Fruit fly (Drosophila melanogaster) whole organism, embryonic: Measurements from ENCODE around the gene CG10862.
A peak's percentile ranks its signal among the peaks of the same experiment; 100 is the strongest.

Experiments
- Atf-2 ChIP-seq: fragments of 200-800 bp; sonication (Bioruptor generic); optimal IDR thresholded peaks from 2 replicates; lab custom pipeline; 2016; ENCODE audit warnings: missing biosample characterization, missing genetic modification characterization
- Blimp-1 ChIP-seq: fragments of 200-800 bp; sonication (Bioruptor generic); optimal IDR thresholded peaks from 3 replicates; lab custom pipeline; 2018; ENCODE audit warnings: missing biosample characterization, missing genetic modification characterization, mild to moderate bottlenecking, moderate library complexity, missing genetic modification reagents
- Bteb2 ChIP-seq: fragments of 200-800 bp; sonication (Bioruptor generic); optimal IDR thresholded peaks from 2 replicates; lab custom pipeline; 2016; ENCODE audit warnings: missing biosample characterization, missing genetic modification characterization
- CG10274 ChIP-seq: fragments of 200-800 bp; sonication (Bioruptor generic); optimal IDR thresholded peaks from 3 replicates; lab custom pipeline; 2017; ENCODE audit warnings: missing biosample characterization, mild to moderate bottlenecking, missing genetic modification characterization
- CG10654 ChIP-seq: fragments of 200-800 bp; sonication (Bioruptor generic); optimal IDR thresholded peaks from 2 replicates; lab custom pipeline; 2016; ENCODE audit warnings: missing biosample characterization, missing genetic modification characterization
- CG12155 ChIP-seq: fragments of 200-800 bp; sonication (Bioruptor generic); optimal IDR thresholded peaks from 3 replicates; lab custom pipeline; 2016; ENCODE audit warnings: missing biosample characterization, missing genetic modification characterization
- CG13775 ChIP-seq: fragments of 200-800 bp; sonication (Bioruptor generic); optimal IDR thresholded peaks from 3 replicates; lab custom pipeline; 2017; ENCODE audit warnings: missing biosample characterization, mild to moderate bottlenecking, missing genetic modification characterization
- CG13894 ChIP-seq: fragments of 200-800 bp; sonication (Bioruptor generic); optimal IDR thresholded peaks from 3 replicates; lab custom pipeline; 2018; ENCODE audit warnings: missing biosample characterization, mild to moderate bottlenecking, missing genetic modification characterization, moderate library complexity
- CG15269 ChIP-seq: fragments of 200-800 bp; sonication (Bioruptor generic); optimal IDR thresholded peaks from 2 replicates; lab custom pipeline; 2018; ENCODE audit warnings: missing biosample characterization, mild to moderate bottlenecking, missing genetic modification characterization, moderate library complexity
- CG1529 ChIP-seq: fragments of 200-800 bp; sonication (Bioruptor generic); optimal IDR thresholded peaks from 3 replicates; lab custom pipeline; 2018; ENCODE audit warnings: missing biosample characterization, missing genetic modification characterization
- CG15479 ChIP-seq: fragments of 200-800 bp; sonication (Bioruptor generic); optimal IDR thresholded peaks from 3 replicates; lab custom pipeline; 2019; ENCODE audit warnings: missing biosample characterization, mild to moderate bottlenecking, missing genetic modification characterization, moderate library complexity
- CG17328 ChIP-seq: fragments of 200-800 bp; sonication (Bioruptor generic); IDR thresholded peaks from 2 replicates; pipeline ENCODE4 v1.3.6; 2022; ENCODE audit warnings: missing biosample characterization, missing genetic modification characterization
- CG17361 ChIP-seq: fragments of 200-800 bp; sonication (Bioruptor generic); IDR thresholded peaks from 3 replicates; pipeline ENCODE4 v1.3.6; 2022; ENCODE audit warnings: missing biosample characterization, missing genetic modification characterization
- CG18262 ChIP-seq: fragments of 200-800 bp; optimal IDR thresholded peaks from 3 replicates; lab custom pipeline; 2019; ENCODE audit warnings: missing biosample characterization, mild to moderate bottlenecking, missing genetic modification characterization, moderate library complexity
- CG2678 ChIP-seq: fragments of 200-800 bp; sonication (Bioruptor generic); optimal IDR thresholded peaks from 3 replicates; lab custom pipeline; 2019; ENCODE audit warnings: missing biosample characterization, mild to moderate bottlenecking, missing genetic modification characterization, moderate library complexity
- CG30020 ChIP-seq: fragments of 200-800 bp; optimal IDR thresholded peaks from 2 replicates; lab custom pipeline; 2019; ENCODE audit warnings: missing biosample characterization, mild to moderate bottlenecking, missing genetic modification characterization, moderate library complexity
- CG31441 ChIP-seq: fragments of 200-800 bp; sonication (Bioruptor generic); IDR thresholded peaks from 2 replicates; pipeline ENCODE4 v1.3.6; 2022; ENCODE audit warnings: missing biosample characterization, missing genetic modification characterization
- CG34224 ChIP-seq: fragments of 200-800 bp; sonication (Bioruptor generic); IDR thresholded peaks from 3 replicates; pipeline ENCODE4 v1.3.6; 2022; ENCODE audit warnings: missing biosample characterization, missing genetic modification characterization; ENCODE audit not compliant: partially characterized antibody
- CG3847 ChIP-seq: fragments of 200-800 bp; sonication (Bioruptor generic); IDR thresholded peaks from 2 replicates; pipeline ENCODE4 v1.3.6; 2022; ENCODE audit warnings: missing biosample characterization, missing genetic modification characterization
- CG4707 ChIP-seq: fragments of 200-800 bp; sonication (Bioruptor generic); optimal IDR thresholded peaks from 2 replicates; lab custom pipeline; 2018; ENCODE audit warnings: missing biosample characterization, mild to moderate bottlenecking, missing genetic modification characterization, moderate library complexity
- CG7372 ChIP-seq: fragments of 200-800 bp; sonication (Bioruptor generic); IDR thresholded peaks from 2 replicates; pipeline ENCODE4 v1.3.6; 2022; ENCODE audit warnings: missing biosample characterization, missing genetic modification characterization
- CHES-1-like ChIP-seq: fragments of 200-800 bp; sonication (Bioruptor generic); optimal IDR thresholded peaks from 2 replicates; lab custom pipeline; 2016; ENCODE audit warnings: missing biosample characterization, missing genetic modification characterization
- HmgZ ChIP-seq: fragments of 200-800 bp; sonication (Bioruptor generic); optimal IDR thresholded peaks from 2 replicates; lab custom pipeline; 2018; ENCODE audit warnings: missing biosample characterization, mild to moderate bottlenecking, missing genetic modification characterization
- Hr78 ChIP-seq, 2 experiments: fragments of 200-800 bp in 1 of 2; fragments of >200 bp in 1 of 2; sonication (Bioruptor generic) in 1 of 2; optimal IDR thresholded peaks; 2 replicates each; lab custom pipeline; 2017 to 2019; ENCODE audit warnings: missing biosample characterization in 2 of 2, missing genetic modification characterization in 2 of 2, mild to moderate bottlenecking in 1 of 2, moderate library complexity in 1 of 2
- Mad ChIP-seq: fragments of 200-800 bp; sonication (Bioruptor generic); optimal IDR thresholded peaks from 2 replicates; lab custom pipeline; 2016; ENCODE audit warnings: missing biosample characterization, missing genetic modification characterization
- Neu2 ChIP-seq: fragments of 200-800 bp; sonication (Bioruptor generic); optimal IDR thresholded peaks from 3 replicates; lab custom pipeline; 2016; ENCODE audit warnings: missing biosample characterization, missing genetic modification characterization, borderline replicate concordance
- Oaz ChIP-seq: fragments of 200-800 bp; sonication (Bioruptor generic); IDR thresholded peaks from 2 replicates; pipeline ENCODE4 v1.3.6; 2022; ENCODE audit warnings: missing biosample characterization, missing genetic modification characterization
- Pdp1 ChIP-seq, 2 experiments: fragments of 200-800 bp; sonication (Bioruptor generic); optimal IDR thresholded peaks; 3 replicates each; lab custom pipeline; 2016; ENCODE audit warnings: missing biosample characterization in 2 of 2, missing genetic modification characterization in 2 of 2, mild to moderate bottlenecking in 1 of 2, moderate library complexity in 1 of 2
- aop ChIP-seq: fragments of 200-800 bp; sonication (Bioruptor generic); IDR thresholded peaks from 2 replicates; pipeline ENCODE4 v1.3.6; 2022; ENCODE audit warnings: missing biosample characterization, missing genetic modification characterization
- ase ChIP-seq: fragments of 200-800 bp; sonication (Bioruptor generic); IDR thresholded peaks from 3 replicates; pipeline ENCODE4 v1.3.6; 2022; ENCODE audit warnings: missing biosample characterization, missing genetic modification characterization
- ato ChIP-seq: fragments of 200-800 bp; sonication (Bioruptor generic); IDR thresholded peaks from 2 replicates; pipeline ENCODE4 v1.3.6; 2022; ENCODE audit warnings: missing biosample characterization, missing genetic modification characterization; ENCODE audit not compliant: partially characterized antibody
- caup ChIP-seq: fragments of 200-800 bp; sonication (Bioruptor generic); optimal IDR thresholded peaks from 3 replicates; lab custom pipeline; 2017; ENCODE audit warnings: missing biosample characterization, mild to moderate bottlenecking, missing genetic modification characterization, moderate library complexity; ENCODE audit not compliant: severe bottlenecking
- corto ChIP-seq: fragments of 200-800 bp; sonication (Bioruptor generic); optimal IDR thresholded peaks from 2 replicates; lab custom pipeline; 2016; ENCODE audit warnings: missing biosample characterization, mild to moderate bottlenecking, missing genetic modification characterization, moderate library complexity
- crc ChIP-seq: fragments of 200-800 bp; sonication (Bioruptor generic); optimal IDR thresholded peaks from 2 replicates; lab custom pipeline; 2016; ENCODE audit warnings: missing biosample characterization, missing genetic modification characterization
- da ChIP-seq: fragments of 200-800 bp; sonication (Bioruptor generic); optimal IDR thresholded peaks from 2 replicates; lab custom pipeline; 2016; ENCODE audit warnings: missing biosample characterization, missing genetic modification characterization
- ewg ChIP-seq: fragments of 200-800 bp; sonication (Bioruptor generic); optimal IDR thresholded peaks from 3 replicates; lab custom pipeline; 2017; ENCODE audit warnings: mild to moderate bottlenecking, missing biosample characterization, missing genetic modification reagents, missing genetic modification characterization
- grn ChIP-seq: fragments of 200-800 bp; sonication (Bioruptor generic); optimal IDR thresholded peaks from 3 replicates; lab custom pipeline; 2017; ENCODE audit warnings: missing biosample characterization, missing genetic modification characterization
- jumu ChIP-seq: fragments of 200-800 bp; sonication (Bioruptor generic); optimal IDR thresholded peaks from 3 replicates; lab custom pipeline; 2016; ENCODE audit warnings: missing biosample characterization, missing genetic modification characterization
- maf-S ChIP-seq: fragments of 200-800 bp; sonication (Bioruptor generic); optimal IDR thresholded peaks from 2 replicates; lab custom pipeline; 2016; ENCODE audit warnings: missing biosample characterization, missing genetic modification characterization
- onecut ChIP-seq: fragments of 200-800 bp; sonication (Bioruptor generic); IDR thresholded peaks from 2 replicates; pipeline ENCODE4 v1.3.6; 2022; ENCODE audit warnings: missing biosample characterization, missing genetic modification characterization
- pho ChIP-seq: fragments of 200-800 bp; sonication (Bioruptor generic); optimal IDR thresholded peaks from 2 replicates; lab custom pipeline; 2016; ENCODE audit warnings: missing biosample characterization, missing genetic modification characterization
- run ChIP-seq: fragments of 200-800 bp; sonication (Bioruptor generic); optimal IDR thresholded peaks from 3 replicates; lab custom pipeline; 2018; ENCODE audit warnings: missing biosample characterization, mild to moderate bottlenecking, missing genetic modification characterization
- sd ChIP-seq: fragments of 200-800 bp; sonication (Bioruptor generic); optimal IDR thresholded peaks from 3 replicates; lab custom pipeline; 2018; ENCODE audit warnings: missing biosample characterization, mild to moderate bottlenecking, missing genetic modification characterization, moderate library complexity
- slbo ChIP-seq: fragments of 200-800 bp; sonication (Bioruptor generic); IDR thresholded peaks from 2 replicates; pipeline ENCODE4 v1.3.6; 2022; ENCODE audit warnings: missing biosample characterization, missing genetic modification characterization
- tio ChIP-seq: fragments of 200-800 bp; sonication (Bioruptor generic); optimal IDR thresholded peaks from 2 replicates; lab custom pipeline; 2017; ENCODE audit warnings: missing biosample characterization, missing genetic modification characterization, inconsistent platforms
- tll ChIP-seq, 2 experiments: fragments of 200-800 bp in 1 of 2; fragments of >200 bp in 1 of 2; sonication (Bioruptor generic) in 1 of 2; optimal IDR thresholded peaks; 2 replicates each; lab custom pipeline; 2017 to 2019; ENCODE audit warnings: missing biosample characterization in 2 of 2, missing genetic modification characterization in 2 of 2, mild to moderate bottlenecking in 1 of 2, moderate library complexity in 1 of 2
- unpg ChIP-seq: fragments of 200-800 bp; sonication (Bioruptor generic); optimal IDR thresholded peaks from 3 replicates; lab custom pipeline; 2018; ENCODE audit warnings: missing biosample characterization, mild to moderate bottlenecking, missing genetic modification characterization, moderate library complexity

CG10862 gene

DNA sequence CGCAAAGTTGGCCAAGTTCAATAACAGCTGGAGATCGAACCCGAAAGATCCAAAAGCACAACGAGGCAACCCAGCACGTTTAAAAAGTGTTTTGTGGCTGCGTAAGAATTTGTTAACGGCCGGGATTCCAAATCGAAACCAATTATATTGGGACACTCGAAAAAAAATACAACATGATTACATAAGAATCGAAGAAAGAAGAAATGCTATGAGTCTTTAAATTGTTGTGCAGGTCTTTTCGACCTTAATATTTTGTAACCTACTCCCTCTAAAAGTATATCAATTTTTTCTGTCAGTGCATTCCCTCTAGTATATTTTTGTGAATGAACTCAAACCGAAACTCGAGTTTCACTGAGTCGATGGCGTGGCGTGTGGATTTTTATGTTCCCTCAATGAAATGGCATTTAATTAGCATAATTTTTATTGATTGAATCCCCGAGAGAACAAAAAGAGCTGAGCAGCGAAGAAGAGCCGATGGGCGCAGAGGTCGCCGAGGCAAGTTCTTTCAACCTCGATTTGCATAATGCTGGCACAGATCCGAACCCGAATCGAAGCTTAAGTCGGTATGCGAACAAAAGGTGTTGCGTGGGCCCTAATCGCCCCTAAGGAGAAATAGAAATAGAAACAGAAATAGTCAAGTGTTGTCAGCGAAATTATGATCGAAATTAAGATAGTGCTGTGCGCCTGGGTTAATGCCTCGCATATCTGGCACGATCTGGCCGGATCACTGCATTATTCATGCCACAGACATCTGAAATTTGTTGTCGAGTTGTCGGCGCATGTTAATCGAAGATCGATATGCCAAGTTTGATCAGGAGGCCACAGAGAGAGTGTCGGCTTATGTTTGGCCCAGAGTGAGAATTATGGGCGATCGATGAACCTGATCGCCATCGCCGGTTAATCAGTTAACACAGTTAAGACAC, 11.0 kb upstream of the CG10862 start (continued):
- TF ChIP-seq caup (GFP tag; lab: Kevin White, UChicago) (peak; percentile 0), CG2678 (tag; lab: Kevin White, UChicago) (no peak), slbo (GFP tag; lab: Robert Waterston, UW) (peak; percentile 66), Hr78 (GFP tag; optimal IDR thresholded peaks at IDR 0.05; lab: Kevin White, UChicago) (peak in 1 of 2 experiments; percentile 11), CG4707 (GFP tag; lab: Kevin White, UChicago) (peak; percentile 49), Mad (GFP tag; lab: Kevin White, UChicago) (no peak), Oaz (GFP tag; lab: Robert Waterston, UW) (0 out of 2 replicates have a peak, but pooled peaks have one; percentile 14), ase (GFP tag; lab: Robert Waterston, UW) (no peak; the same call in 2 of the 3 replicates), CG30020 (tag; lab: Kevin White, UChicago) (no peak), CG13775 (GFP tag; lab: Kevin White, UChicago) (peak; percentile 14), CG12155 (GFP tag; lab: Kevin White, UChicago) (peak; percentile 25), ewg (GFP tag; lab: Kevin White, UChicago) (peak; percentile 36), onecut (GFP tag; lab: Robert Waterston, UW) (peak; percentile 20; the same call in 1 of the 2 replicates), Blimp-1 (peak; percentile 50), Neu2 (GFP tag; lab: Kevin White, UChicago) (no peak), CG13894 (tag; lab: Kevin White, UChicago) (peak; percentile 77), HmgZ (tag; lab: Kevin White, UChicago) (no peak), tio (GFP tag; lab: Kevin White, UChicago) (peak; percentile 43), CG18262 (tag; lab: Kevin White, UChicago) (peak; percentile 43), CG10274 (GFP tag; lab: Kevin White, UChicago) (no peak), CHES-1-like (GFP tag; lab: Kevin White, UChicago) (peak; percentile 30), CG7372 (GFP tag; lab: Robert Waterston, UW) (no peak), Bteb2 (GFP tag; lab: Kevin White, UChicago) (peak; percentile 18), sd (tag; lab: Kevin White, UChicago) (peak; percentile 55), CG34224 (no peak), aop (GFP tag; lab: Robert Waterston, UW) (0 out of 2 replicates have a peak, but pooled peaks have one; percentile 13), CG15479 (no peak), CG10654 (GFP tag; lab: Kevin White, UChicago) (no peak), CG1529 (peak; percentile 56), CG31441 (GFP tag; lab: Robert Waterston, UW) (no peak), CG15269 (tag; lab: Kevin White, UChicago) (peak; percentile 44), ato (no peak), CG17328 (GFP tag; lab: Robert Waterston, UW) (peak; percentile 69), maf-S (GFP tag; lab: Kevin White, UChicago) (peak; percentile 9), pho (GFP tag; lab: Kevin White, UChicago) (peak; percentile 36), Pdp1 (GFP tag; optimal IDR thresholded peaks at IDR 0.05; lab: Kevin White, UChicago) (peak in 1 of 2 experiments; percentile 90), crc (no peak), Atf-2 (peak; percentile 52), jumu (no peak), corto (no peak), run (tag; lab: Kevin White, UChicago) (peak; percentile 15), unpg (peak; percentile 64), da (no peak), CG3847 (GFP tag; lab: Robert Waterston, UW) (peak; percentile 41; the same call in 1 of the 2 replicates), CG17361 (GFP tag; lab: Robert Waterston, UW) (0 out of 3 replicates have a peak, but pooled peaks have one; percentile 35), tll (GFP tag; optimal IDR thresholded peaks at IDR 0.05; lab: Kevin White, UChicago) (no peak), grn (GFP tag; lab: Kevin White, UChicago) (peak; percentile 81)
